Worm (Caenorhabditis elegans) whole organism, L4 larva: ENCODE measurements around the gene str-41.

Source experiments
- T20F7.1 ChIP-seq: fragments of 200-800 bp; sonication (Bioruptor generic); optimal IDR thresholded peaks from 2 replicates; lab custom pipeline; 2018; ENCODE audit warnings: mild to moderate bottlenecking, missing genetic modification characterization, missing compliant biosample characterization
- egl-27 ChIP-seq: sonication (generic microtip); optimal IDR thresholded peaks from 3 replicates; lab custom pipeline; 2017; ENCODE audit warnings: missing biosample characterization, missing genetic modification reagents, missing genetic modification characterization
- lin-39 ChIP-seq: fragments of 150-350 bp; optimal IDR thresholded peaks from 2 replicates; lab custom pipeline; 2014; ENCODE audit warnings: missing biosample characterization, missing genetic modification reagents, missing genetic modification characterization
- mes-2 ChIP-seq: sonication (generic microtip); optimal IDR thresholded peaks from 2 replicates; lab custom pipeline; 2016; ENCODE audit warnings: missing genotype, mild to moderate bottlenecking, missing genetic modification characterization, missing compliant biosample characterization; ENCODE audit not compliant: poor library complexity, severe bottlenecking
- skn-1 ChIP-seq: fragments of 150-350 bp; optimal IDR thresholded peaks from 2 replicates; lab custom pipeline; 2014; ENCODE audit warnings: missing biosample characterization, missing genetic modification characterization
- unc-130 ChIP-seq: sonication (generic microtip); optimal IDR thresholded peaks from 2 replicates; lab custom pipeline; 2016; ENCODE audit warnings: missing genetic modification reagents, missing genetic modification characterization, missing compliant biosample characterization
- ztf-11 ChIP-seq: fragments of 150-350 bp; optimal IDR thresholded peaks from 2 replicates; lab custom pipeline; 2014; ENCODE audit warnings: missing biosample characterization, missing genetic modification characterization

DNA sequence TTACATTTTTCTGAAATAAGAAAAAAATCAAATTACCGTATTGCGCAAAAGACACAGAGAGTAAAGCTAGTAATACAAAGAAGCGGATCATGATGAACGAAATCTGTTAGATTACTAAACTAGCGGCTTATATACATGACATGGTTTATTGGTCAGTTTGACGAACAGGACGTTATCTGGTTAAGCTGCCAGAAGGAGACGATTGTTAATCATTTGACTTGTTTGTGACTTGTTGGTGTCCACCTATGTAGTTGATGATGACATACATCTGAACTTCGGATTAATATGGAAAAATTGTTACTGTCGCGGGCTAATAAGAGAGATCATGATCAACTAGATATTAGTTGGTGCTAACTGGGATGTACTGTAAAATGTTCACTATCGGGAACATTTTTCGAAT, 11.7 kb upstream of the str-41 start, which contains the start of gene cnc-9:
- no peak for TF ChIP-seq ztf-11 (tag; lab: Kevin White, UChicago)
- TF ChIP-seq T20F7.1 (GFP tag; lab: Kevin White, UChicago): no peak
- TF ChIP-seq skn-1 (tag; lab: Kevin White, UChicago): no peak
- no peak for TF ChIP-seq unc-130 (GFP tag; lab: Kevin White, UChicago)
- TF ChIP-seq mes-2 (tag; lab: Kevin White, UChicago): no peak
- no peak for TF ChIP-seq egl-27 (tag; lab: Kevin White, UChicago)
- TF ChIP-seq lin-39: no peak
